Worm (Caenorhabditis elegans) whole organism, late embryonic: ENCODE data around the gene K08E4.7.

Experiments used
- ama-1 ChIP-seq: fragments of 150-350 bp; optimal IDR thresholded peaks from 2 replicates; lab custom pipeline; 2014
- pqm-1 ChIP-seq: sonication (generic microtip); optimal IDR thresholded peaks from 2 replicates; lab custom pipeline; 2016; ENCODE audit warnings: missing genetic modification characterization, missing compliant biosample characterization

DNA sequence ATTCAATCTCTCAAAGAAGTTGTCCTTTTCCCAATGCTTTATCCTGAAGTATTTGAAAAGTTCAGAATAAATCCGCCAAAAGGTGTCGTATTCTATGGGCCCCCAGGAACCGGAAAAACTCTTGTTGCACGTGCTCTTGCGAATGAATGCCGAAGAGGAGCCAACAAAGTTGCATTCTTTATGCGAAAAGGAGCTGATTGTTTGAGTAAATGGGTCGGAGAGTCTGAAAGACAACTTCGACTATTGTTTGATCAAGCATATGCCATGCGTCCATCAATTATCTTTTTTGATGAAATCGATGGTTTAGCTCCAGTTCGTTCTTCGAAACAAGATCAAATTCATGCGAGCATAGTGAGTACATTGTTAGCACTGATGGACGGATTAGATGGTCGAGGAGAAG lies 5.2 kb downstream of the K08E4.7 start:
- TF ChIP-seq ama-1 (lab: Kevin White, UChicago) (no peak), pqm-1 (tag; lab: Kevin White, UChicago) (no peak)
